Fruit fly (Drosophila melanogaster) S2 (cell line): ENCODE results near the gene CG33639.

ENCODE experiments used
- CG8478 ChIP-seq: fragments of >200 bp; optimal IDR thresholded peaks from 2 replicates; lab custom pipeline; 2018
- CTCF ChIP-seq, 2 experiments: fragments of >200 bp; optimal IDR thresholded peaks; 2 replicates each; lab custom pipeline; 2018

DNA sequence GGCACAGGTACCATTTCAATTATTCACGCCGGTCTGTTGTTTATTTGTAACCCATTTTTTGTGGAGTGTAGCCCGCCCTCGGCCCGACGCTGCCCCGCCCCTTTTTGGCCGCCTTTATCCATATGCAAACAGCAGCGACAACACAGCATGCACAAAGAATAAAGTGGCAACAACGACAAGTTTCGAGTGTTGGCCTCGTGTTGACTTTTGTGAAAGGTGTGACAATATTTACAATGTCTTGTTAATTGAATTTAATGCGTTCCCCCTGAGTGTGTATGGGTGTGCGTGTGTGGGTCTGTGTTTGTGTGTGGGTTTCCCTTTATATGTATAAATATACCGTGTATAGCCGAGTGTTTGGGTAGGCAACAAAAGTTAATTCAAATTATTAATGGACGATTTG, 12.0 kb upstream of the CG33639 start:
- TF ChIP-seq CG8478 (lab: Kevin White, UChicago) (no peak), CTCF (optimal IDR thresholded peaks at IDR 0.05; lab: Kevin White, UChicago) (no peak)
